Worm (Caenorhabditis elegans) whole organism, early embryonic: ENCODE data around the gene clec-184.

Source experiments
- B0310.2 ChIP-seq: sonication (generic microtip); optimal IDR thresholded peaks from 2 replicates; lab custom pipeline; 2016; ENCODE audit warnings: mild to moderate bottlenecking, missing genetic modification characterization, missing compliant biosample characterization
- aly-1 ChIP-seq: sonication (generic microtip); optimal IDR thresholded peaks from 2 replicates; lab custom pipeline; 2016; ENCODE audit warnings: missing genetic modification characterization, missing compliant biosample characterization
- ama-1 ChIP-seq: fragments of 150-350 bp; optimal IDR thresholded peaks from 2 replicates; lab custom pipeline; 2014
- ceh-13 ChIP-seq: fragments of 200-800 bp; sonication (Bioruptor generic); optimal IDR thresholded peaks from 2 replicates; lab custom pipeline; 2018; ENCODE audit warnings: mild to moderate bottlenecking, missing genetic modification characterization, missing compliant biosample characterization
- ceh-36 ChIP-seq: sonication (generic microtip); optimal IDR thresholded peaks from 2 replicates; lab custom pipeline; 2016; ENCODE audit warnings: missing genetic modification characterization, inconsistent platforms, missing compliant biosample characterization
- ets-7 ChIP-seq: sonication (generic microtip); optimal IDR thresholded peaks from 2 replicates; lab custom pipeline; 2016; ENCODE audit warnings: missing genotype, missing genetic modification characterization, missing compliant biosample characterization
- flt-1 ChIP-seq: fragments of 200-800 bp; sonication (Bioruptor generic); IDR thresholded peaks from 2 replicates; pipeline ENCODE4 v1.3.6; 2022; ENCODE audit warnings: missing genetic modification characterization, missing compliant biosample characterization
- hmg-4 ChIP-seq: fragments of 200-800 bp; sonication (Bioruptor generic); optimal IDR thresholded peaks from 2 replicates; lab custom pipeline; 2018; ENCODE audit warnings: mild to moderate bottlenecking, missing genetic modification characterization, missing compliant biosample characterization
- hnd-1 ChIP-seq: sonication (generic microtip); optimal IDR thresholded peaks from 2 replicates; lab custom pipeline; 2016; ENCODE audit warnings: missing genetic modification characterization, missing compliant biosample characterization
- pes-1 ChIP-seq: fragments of 200-800 bp; sonication (Bioruptor generic); IDR thresholded peaks from 2 replicates; pipeline ENCODE4 v1.3.6; 2022; ENCODE audit warnings: missing genetic modification reagents, missing genetic modification characterization, missing compliant biosample characterization
- scrt-1 ChIP-seq: fragments of 200-800 bp; sonication (Bioruptor generic); IDR thresholded peaks from 2 replicates; pipeline ENCODE4 v1.3.6; 2022; ENCODE audit warnings: missing genetic modification characterization, missing compliant biosample characterization
- tbx-11 ChIP-seq: fragments of 200-800 bp; sonication (Bioruptor generic); IDR thresholded peaks from 2 replicates; pipeline ENCODE4 v1.3.6; 2022; ENCODE audit warnings: missing genetic modification characterization, missing compliant biosample characterization

ce11 chrIV:12419291-12419690 is 13.1 kb upstream of the clec-184 start:
- TF ChIP-seq ama-1 (no peak), ets-7 (tag; lab: Kevin White, UChicago) (no peak), flt-1 (GFP tag; lab: Robert Waterston, UW) (no peak), hmg-4 (GFP tag; lab: Kevin White, UChicago) (no peak), B0310.2 (tag; lab: Kevin White, UChicago) (no peak), tbx-11 (GFP tag; lab: Robert Waterston, UW) (no peak), pes-1 (GFP tag; lab: Robert Waterston, UW) (no peak), ceh-36 (no peak), scrt-1 (GFP tag; lab: Robert Waterston, UW) (no peak), hnd-1 (tag; lab: Kevin White, UChicago) (no peak), ceh-13 (GFP tag; lab: Kevin White, UChicago) (no peak), aly-1 (tag; lab: Kevin White, UChicago) (no peak)
